Worm (Caenorhabditis elegans): Measurements from ENCODE around the gene cya-2.
"Not testable (repeated sequence)": the region's sequence is repeated elsewhere in the genome, so short reads cannot be mapped to it uniquely, and the experiment has no call there.

Gene cya-2

DNA sequence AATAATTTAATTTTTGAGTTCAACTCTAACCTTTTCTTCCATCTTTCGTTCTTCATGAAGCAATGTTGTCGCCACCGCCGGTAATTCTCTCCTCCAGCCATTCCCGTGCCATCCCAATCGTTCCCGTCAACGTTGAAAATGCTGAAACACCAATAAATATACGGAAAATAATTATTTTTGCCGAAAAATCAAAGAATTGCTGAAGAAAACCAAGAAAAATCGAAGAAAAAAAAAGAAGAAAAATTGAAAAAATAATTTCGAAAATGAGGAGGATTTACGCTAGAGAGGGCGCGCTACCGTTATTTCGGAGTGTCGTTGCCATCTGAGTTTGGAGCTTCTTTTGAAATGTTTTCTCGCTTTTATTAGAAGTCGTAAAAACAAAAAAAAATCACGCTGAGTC lies at the start of gene cya-2:
Gene cya-2, minus strand, starts transcription at position 101 of the 400 bp plus-strand sequence.
- not testable (repeated sequence) for TF ChIP-seq unc-62 (GFP tag; optimal IDR thresholded peaks at IDR 0.05)

DNA sequence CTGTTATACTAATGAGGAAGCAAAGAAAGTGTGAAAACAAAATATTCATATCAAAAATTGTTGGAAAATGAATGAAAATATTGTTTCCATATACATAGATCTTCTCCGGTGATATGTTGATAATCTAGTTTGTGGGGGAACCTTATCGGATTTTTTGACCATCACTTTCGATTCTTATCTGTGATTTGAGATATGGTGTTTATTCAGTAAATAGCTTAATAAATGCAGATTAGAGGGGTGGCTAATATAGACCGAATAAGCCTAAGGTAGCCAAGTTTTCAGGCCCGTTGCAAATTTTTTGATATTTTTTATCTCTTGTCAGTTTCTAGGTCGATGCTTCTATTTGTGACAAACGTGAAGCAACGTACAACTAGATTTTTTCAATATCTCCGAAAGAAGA lies 48.0 kb upstream of the cya-2 start, which contains the start of gene F07E5.7:
Gene F07E5.7, minus strand, starts transcription at position 101 of the 400 bp plus-strand sequence.
- TF ChIP-seq unc-62 (GFP tag; optimal IDR thresholded peaks at IDR 0.05): no peak

DNA sequence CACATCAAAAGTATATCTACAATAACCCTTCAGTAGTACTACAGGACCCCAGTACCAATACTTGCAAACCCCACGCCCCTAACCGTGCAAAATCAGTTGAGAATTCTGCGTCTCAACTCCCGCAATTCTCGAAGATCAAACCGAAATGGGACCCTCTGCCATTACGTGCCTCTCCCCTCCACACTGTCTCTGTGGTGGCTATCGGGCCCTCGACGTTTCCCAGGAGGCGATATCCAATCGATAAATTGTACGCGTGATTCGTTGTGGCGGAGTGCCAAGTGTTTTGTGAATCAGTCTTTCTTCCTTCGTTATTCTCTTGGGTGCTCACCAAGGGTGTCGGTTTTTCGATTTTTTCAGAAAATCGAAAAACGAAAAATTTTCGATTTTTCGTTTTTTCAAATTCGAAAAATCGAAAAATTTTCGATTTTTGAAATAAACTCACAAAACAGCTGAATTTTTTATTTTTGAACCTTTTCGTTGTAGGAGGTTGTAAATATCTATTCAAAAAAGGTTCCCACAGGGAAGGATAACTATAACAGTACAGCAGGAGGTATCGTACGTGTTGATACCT lies 44.1 kb upstream of the cya-2 start, which contains the start of gene F07E5.12:
Gene F07E5.12, plus strand, starts transcription at position 521 of the 571 bp plus-strand sequence.
- not testable (repeated sequence) for TF ChIP-seq unc-62 (GFP tag; optimal IDR thresholded peaks at IDR 0.05)

ce11 chrII:2064497-2064896 lies 41.1 kb upstream of the cya-2 start, which contains the start of gene fbxb-6:
TSS of gene fbxb-6 (plus strand) at chrII:2064797.
- TF ChIP-seq unc-62 (GFP tag; optimal IDR thresholded peaks at IDR 0.05): no peak

DNA sequence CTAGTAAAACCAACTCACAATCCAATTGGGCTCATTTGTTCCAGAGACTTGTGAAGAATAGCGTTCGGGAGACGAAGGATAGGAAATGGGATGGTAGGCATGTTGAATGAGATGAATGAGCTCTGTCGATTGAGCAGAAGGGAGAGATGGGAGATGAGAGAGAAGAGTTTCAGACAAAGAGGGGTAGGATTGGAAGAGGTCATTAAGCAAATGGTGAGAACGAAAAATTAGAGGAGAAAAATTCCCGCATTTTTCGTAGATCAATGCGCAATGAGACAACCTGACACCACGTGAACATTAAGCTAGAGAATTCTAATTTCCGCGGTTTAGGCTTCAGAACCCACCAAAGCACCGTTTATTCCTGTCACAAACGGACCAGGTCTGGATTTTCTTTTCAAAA lies 40.6 kb upstream of the cya-2 start, which contains the start of gene F07E5.13:
Gene F07E5.13, minus strand, starts transcription at position 101 of the 400 bp plus-strand sequence.
- no peak for TF ChIP-seq unc-62 (GFP tag; optimal IDR thresholded peaks at IDR 0.05)

DNA sequence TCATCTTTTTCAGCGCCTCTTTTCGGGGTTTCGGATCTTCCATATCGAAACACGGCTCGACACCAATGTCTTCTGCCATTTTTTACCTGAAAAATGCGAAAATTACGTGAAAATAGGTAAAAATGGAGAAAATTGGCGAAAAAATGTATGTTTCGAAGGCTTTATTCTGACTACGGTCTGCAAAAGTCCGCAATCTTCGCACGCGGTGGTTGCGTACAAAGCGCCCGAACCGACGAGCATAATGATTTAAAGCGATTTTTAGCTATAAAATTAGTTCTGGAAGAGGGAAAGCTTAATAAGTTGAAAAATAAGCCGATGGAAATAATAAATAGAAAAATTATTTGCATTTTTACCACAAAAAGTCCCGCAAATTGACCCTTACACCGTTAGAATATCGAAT lies 35.6 kb upstream of the cya-2 start, which contains the start of gene F07E5.5:
Gene F07E5.5, minus strand, starts transcription at position 86 of the 400 bp plus-strand sequence.
- TF ChIP-seq unc-62 (GFP tag; optimal IDR thresholded peaks at IDR 0.05): no peak

DNA sequence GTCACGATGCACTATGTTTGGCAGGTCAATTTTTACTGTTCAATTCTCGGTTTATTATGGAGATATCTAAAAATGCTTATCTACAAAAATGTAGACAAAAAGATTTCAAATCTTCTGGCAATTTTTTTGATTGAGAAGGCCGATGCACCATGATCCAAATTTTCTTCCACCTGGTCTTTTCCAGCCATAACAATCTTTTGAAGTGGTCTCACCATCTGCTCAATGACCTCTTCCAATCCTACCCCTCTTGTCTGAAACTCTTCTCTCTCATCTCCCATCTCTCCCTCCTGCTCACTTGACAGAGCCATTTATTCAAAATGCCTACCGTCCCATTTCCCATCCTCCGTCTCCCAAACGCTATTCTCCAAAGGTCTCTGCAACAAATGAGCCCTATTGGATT lies 28.0 kb upstream of the cya-2 start, which contains the start of gene fbxb-35:
Gene fbxb-35, plus strand, starts transcription at position 301 of the 400 bp plus-strand sequence.
- no peak for TF ChIP-seq unc-62 (GFP tag; optimal IDR thresholded peaks at IDR 0.05)

DNA sequence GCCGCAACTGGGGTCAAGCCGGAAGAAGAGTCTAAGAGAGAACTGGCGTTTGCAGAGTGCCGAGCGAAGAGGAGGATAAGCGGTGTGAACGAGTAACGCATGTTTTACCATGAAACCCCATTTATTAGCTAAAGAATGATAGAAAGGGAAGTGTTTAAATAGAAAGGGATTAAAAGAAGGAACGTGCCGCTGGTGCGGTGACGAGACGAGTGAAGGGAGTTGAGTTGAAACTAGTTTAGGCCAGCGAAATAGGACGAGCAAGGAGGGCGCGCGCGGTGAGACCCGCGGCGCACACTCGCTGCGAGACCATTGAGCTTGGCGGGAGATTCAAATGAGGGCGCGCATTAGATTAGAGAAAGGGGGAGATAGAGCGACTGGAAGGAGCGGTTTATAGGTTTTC lies 23.1 kb upstream of the cya-2 start, which contains the start of gene math-1:
Gene math-1, minus strand, starts transcription at position 101 of the 400 bp plus-strand sequence.
- TF ChIP-seq unc-62 (GFP tag; optimal IDR thresholded peaks at IDR 0.05): not testable (repeated sequence)

ce11 chrII:2045505-2045904 lies 22.1 kb upstream of the cya-2 start, which contains the start of gene bath-24:
TSS of gene bath-24 (minus strand) at chrII:2045605.
- TF ChIP-seq unc-62 (GFP tag; optimal IDR thresholded peaks at IDR 0.05): no peak

- no peak for TF ChIP-seq unc-62 (GFP tag; optimal IDR thresholded peaks at IDR 0.05)
Observed at ce11 chrII:2042447-2042846, 19.0 kb upstream of the cya-2 start, which contains the start of gene bath-20. TSS of gene bath-20 (minus strand) at chrII:2042547.

DNA sequence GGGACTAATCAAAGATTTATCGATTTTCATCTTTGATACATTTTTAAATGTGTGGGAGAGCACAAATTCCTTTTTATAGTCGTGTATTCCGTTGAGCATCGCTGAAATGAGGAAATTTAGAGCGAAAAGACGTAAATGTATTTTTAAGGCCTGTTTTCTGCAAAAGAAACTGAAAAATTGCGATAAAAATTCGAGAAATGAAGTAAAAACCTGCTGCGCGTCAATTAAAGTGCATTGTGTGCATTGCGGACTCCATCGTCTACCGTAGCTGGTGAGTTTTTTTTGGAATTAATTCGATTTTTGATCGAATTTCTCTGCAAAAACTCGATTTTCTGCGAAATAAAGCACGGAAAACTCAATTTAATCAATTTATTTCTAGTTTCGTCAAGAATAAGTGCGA lies 15.9 kb upstream of the cya-2 start, which contains the start of gene bath-19:
Gene bath-19, minus strand, starts transcription at position 101 of the 400 bp plus-strand sequence.
- TF ChIP-seq unc-62 (GFP tag; optimal IDR thresholded peaks at IDR 0.05): no peak

DNA sequence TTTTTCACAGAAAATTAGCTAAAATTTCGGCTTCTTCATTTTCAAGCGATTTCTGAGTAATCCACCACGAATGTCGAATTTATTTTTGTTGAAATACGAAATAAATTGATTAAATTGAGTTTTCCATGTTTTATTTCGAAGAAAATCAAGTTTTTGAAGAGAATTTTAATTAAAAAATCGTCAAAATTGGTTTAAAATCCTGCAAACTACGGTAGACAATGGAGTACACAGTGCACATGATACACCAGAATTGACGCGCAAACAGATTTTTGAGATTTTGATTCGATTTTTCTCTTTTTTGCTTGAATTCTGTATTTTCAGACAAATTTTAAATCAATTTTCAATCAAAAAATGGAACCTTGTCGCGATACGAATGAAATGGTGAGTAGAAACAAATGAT lies 9.9 kb upstream of the cya-2 start, which contains the start of gene F59H6.14:
Gene F59H6.14, plus strand, starts transcription at position 301 of the 400 bp plus-strand sequence.
- TF ChIP-seq unc-62 (GFP tag; optimal IDR thresholded peaks at IDR 0.05): no peak

- TF ChIP-seq unc-62 (GFP tag; optimal IDR thresholded peaks at IDR 0.05): not testable (repeated sequence)
Observed at ce11 chrII:2032282-2032681, 8.9 kb upstream of the cya-2 start, which contains the start of gene btb-4. TSS of gene btb-4 (plus strand) at chrII:2032316.

ce11 chrII:2031852-2032251 lies 8.4 kb upstream of the cya-2 start, which contains the start of gene bath-5:
TSS of gene bath-5 (minus strand) at chrII:2031952.
- no peak for TF ChIP-seq unc-62 (GFP tag; optimal IDR thresholded peaks at IDR 0.05)

DNA sequence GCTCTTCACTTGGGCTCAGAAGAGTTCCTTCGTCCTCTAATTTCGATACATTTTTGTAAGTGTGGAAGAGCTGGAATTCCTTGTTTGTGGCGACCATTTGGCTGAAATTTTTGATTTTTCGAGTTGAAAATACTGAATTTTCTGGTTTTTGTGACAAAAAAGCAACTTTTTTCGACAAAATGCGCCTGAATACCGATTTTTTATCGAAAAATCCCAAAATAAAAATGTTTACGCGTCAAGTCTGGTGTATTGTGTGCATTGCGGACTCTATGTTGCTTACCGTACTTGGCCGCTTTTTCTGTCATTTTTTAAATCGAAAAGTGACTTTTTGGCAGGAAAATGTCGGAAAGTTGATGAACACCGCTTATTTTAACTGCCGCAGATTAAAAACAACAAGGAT lies 7.0 kb upstream of the cya-2 start, which contains the start of gene bath-3:
Gene bath-3, minus strand, starts transcription at position 101 of the 400 bp plus-strand sequence.
- no peak for TF ChIP-seq unc-62 (GFP tag; optimal IDR thresholded peaks at IDR 0.05)

DNA sequence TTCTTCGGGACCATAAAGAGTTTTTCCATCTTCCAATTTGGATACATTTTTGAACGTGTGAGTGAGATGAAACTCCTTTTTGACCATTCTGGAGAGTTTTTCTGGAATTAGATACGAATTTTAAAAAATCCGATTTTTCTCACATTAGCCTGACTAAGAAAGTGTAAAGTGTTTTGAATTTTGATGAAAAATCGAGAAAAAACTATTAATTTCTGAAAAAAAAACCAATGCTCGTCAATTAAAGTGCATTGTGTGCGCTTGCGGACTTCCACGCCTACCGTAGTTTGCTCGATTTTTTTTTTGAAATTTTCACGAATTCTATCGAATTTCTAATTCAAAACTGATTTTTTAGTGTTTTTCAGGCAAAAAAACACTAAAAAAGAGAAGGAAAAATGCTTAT lies 5.3 kb upstream of the cya-2 start, which contains the start of gene bath-1:
Gene bath-1, minus strand, starts transcription at position 101 of the 400 bp plus-strand sequence.
- TF ChIP-seq unc-62 (GFP tag; optimal IDR thresholded peaks at IDR 0.05): no peak

DNA sequence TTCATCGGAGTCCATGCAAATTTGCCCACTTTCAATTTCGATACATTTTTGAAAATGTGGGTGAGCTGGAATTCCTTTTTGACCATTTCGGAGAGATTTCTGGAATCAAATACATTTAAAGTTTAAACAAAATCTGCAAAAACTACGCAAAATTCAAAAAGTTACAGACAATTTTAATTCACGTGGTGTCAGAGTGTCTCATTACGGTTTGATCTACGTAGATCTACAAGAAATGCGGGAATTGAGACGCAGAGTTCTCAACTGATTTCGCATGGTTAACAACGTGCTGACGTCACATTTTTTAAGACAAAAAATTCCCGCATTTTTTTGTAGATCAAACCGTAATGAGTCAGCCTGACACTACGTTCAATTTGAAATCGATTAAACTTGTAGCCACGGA lies 3.1 kb upstream of the cya-2 start, which contains the start of gene bath-21:
Gene bath-21, minus strand, starts transcription at position 101 of the 400 bp plus-strand sequence.
- TF ChIP-seq unc-62 (GFP tag; optimal IDR thresholded peaks at IDR 0.05): no peak
